Worm (Caenorhabditis elegans) whole organism, late embryonic: ENCODE results near the gene ZK1251.3.

Source experiments
- C38D4.7 ChIP-seq: fragments of 200-800 bp; sonication (Bioruptor generic); optimal IDR thresholded peaks from 2 replicates; lab custom pipeline; 2018; ENCODE audit warnings: mild to moderate bottlenecking, missing genetic modification characterization, moderate library complexity, missing compliant biosample characterization
- F13H6.1 ChIP-seq: sonication (generic microtip); optimal IDR thresholded peaks from 2 replicates; lab custom pipeline; 2016; ENCODE audit warnings: missing genetic modification characterization, missing compliant biosample characterization
- K02D7.2 ChIP-seq: sonication (generic microtip); optimal IDR thresholded peaks from 2 replicates; lab custom pipeline; 2017; ENCODE audit warnings: mild to moderate bottlenecking, missing genetic modification characterization, missing compliant biosample characterization
- T23F11.4 ChIP-seq: fragments of 200-800 bp; sonication (Bioruptor generic); optimal IDR thresholded peaks from 2 replicates; lab custom pipeline; 2018; ENCODE audit warnings: mild to moderate bottlenecking, missing genetic modification characterization, missing compliant biosample characterization
- ahr-1 ChIP-seq: sonication (generic microtip); optimal IDR thresholded peaks from 2 replicates; lab custom pipeline; 2016; ENCODE audit warnings: missing genetic modification characterization, missing compliant biosample characterization
- ama-1 ChIP-seq: fragments of 150-350 bp; optimal IDR thresholded peaks from 2 replicates; lab custom pipeline; 2014
- ceh-14 ChIP-seq: sonication (generic microtip); optimal IDR thresholded peaks from 2 replicates; lab custom pipeline; 2016; ENCODE audit warnings: missing genotype, missing genetic modification characterization, missing compliant biosample characterization
- ceh-18 ChIP-seq: sonication (generic microtip); optimal IDR thresholded peaks from 2 replicates; lab custom pipeline; 2016; ENCODE audit warnings: missing genetic modification characterization, missing compliant biosample characterization
- ceh-24 ChIP-seq: sonication (generic microtip); optimal IDR thresholded peaks from 2 replicates; lab custom pipeline; 2016; ENCODE audit warnings: mild to moderate bottlenecking, missing genetic modification characterization, missing compliant biosample characterization
- ceh-30 ChIP-seq: fragments of 150-350 bp; optimal IDR thresholded peaks from 2 replicates; lab custom pipeline; 2014; ENCODE audit warnings: missing biosample characterization, missing genetic modification characterization
- ceh-31 ChIP-seq: sonication (generic microtip); optimal IDR thresholded peaks from 2 replicates; lab custom pipeline; 2016; ENCODE audit warnings: missing genetic modification characterization, missing compliant biosample characterization
- ceh-34 ChIP-seq: sonication (generic microtip); optimal IDR thresholded peaks from 2 replicates; lab custom pipeline; 2016; ENCODE audit warnings: mild to moderate bottlenecking, missing genetic modification characterization, missing compliant biosample characterization
- ceh-48 ChIP-seq: sonication (generic microtip); optimal IDR thresholded peaks from 2 replicates; lab custom pipeline; 2016; ENCODE audit warnings: missing genetic modification characterization, inconsistent platforms, missing compliant biosample characterization
- che-1 ChIP-seq: sonication (generic microtip); optimal IDR thresholded peaks from 2 replicates; lab custom pipeline; 2016; ENCODE audit warnings: mild to moderate bottlenecking, missing genetic modification characterization, missing compliant biosample characterization
- dve-1 ChIP-seq: sonication (generic microtip); optimal IDR thresholded peaks from 2 replicates; lab custom pipeline; 2017; ENCODE audit warnings: antibody characterized with exemption, mild to moderate bottlenecking, missing genetic modification characterization, missing compliant biosample characterization
- elt-2 ChIP-seq: sonication (generic microtip); optimal IDR thresholded peaks from 2 replicates; lab custom pipeline; 2016; ENCODE audit warnings: missing genetic modification reagents, missing genetic modification characterization, missing compliant biosample characterization
- fax-1 ChIP-seq: sonication (generic microtip); optimal IDR thresholded peaks from 2 replicates; lab custom pipeline; 2016; ENCODE audit warnings: missing genotype, missing genetic modification characterization, missing compliant biosample characterization
- fkh-10 ChIP-seq: fragments of 150-350 bp; optimal IDR thresholded peaks from 2 replicates; lab custom pipeline; 2014; ENCODE audit warnings: missing biosample characterization, missing genetic modification reagents, missing genetic modification characterization
- gmeb-2 ChIP-seq: sonication (generic microtip); optimal IDR thresholded peaks from 2 replicates; lab custom pipeline; 2016; ENCODE audit warnings: missing genetic modification characterization, inconsistent platforms, missing compliant biosample characterization
- hlh-15 ChIP-seq: sonication (generic microtip); optimal IDR thresholded peaks from 2 replicates; lab custom pipeline; 2016; ENCODE audit warnings: missing genetic modification characterization, missing compliant biosample characterization
- hlh-30 ChIP-seq: sonication (generic microtip); optimal IDR thresholded peaks from 2 replicates; lab custom pipeline; 2017; ENCODE audit warnings: antibody characterized with exemption, missing genetic modification characterization, missing compliant biosample characterization; ENCODE audit not compliant: insufficient read depth
- hlh-6 ChIP-seq: sonication (generic microtip); optimal IDR thresholded peaks from 2 replicates; lab custom pipeline; 2016; ENCODE audit warnings: missing genotype, missing genetic modification characterization, missing compliant biosample characterization
- lim-6 ChIP-seq: sonication (generic microtip); optimal IDR thresholded peaks from 2 replicates; lab custom pipeline; 2016; ENCODE audit warnings: missing genetic modification characterization, missing compliant biosample characterization
- madf-2 ChIP-seq: sonication (generic microtip); optimal IDR thresholded peaks from 2 replicates; lab custom pipeline; 2017; ENCODE audit warnings: missing genetic modification characterization, missing compliant biosample characterization
- nhr-11 ChIP-seq: fragments of 150-350 bp; optimal IDR thresholded peaks from 2 replicates; lab custom pipeline; 2014; ENCODE audit warnings: missing biosample characterization, missing genetic modification characterization
- odd-2 ChIP-seq: sonication (generic microtip); optimal IDR thresholded peaks from 2 replicates; lab custom pipeline; 2017; ENCODE audit warnings: antibody characterized with exemption, mild to moderate bottlenecking, missing genetic modification characterization, missing compliant biosample characterization
- pat-9 ChIP-seq: fragments of 200-800 bp; sonication (Bioruptor generic); optimal IDR thresholded peaks from 2 replicates; lab custom pipeline; 2018; ENCODE audit warnings: mild to moderate bottlenecking, missing genetic modification characterization, moderate library complexity, missing compliant biosample characterization
- pha-2 ChIP-seq: sonication (generic microtip); optimal IDR thresholded peaks from 2 replicates; lab custom pipeline; 2017; ENCODE audit warnings: mild to moderate bottlenecking, missing genetic modification characterization, missing compliant biosample characterization
- pha-4 ChIP-seq: fragments of 150-350 bp; optimal IDR thresholded peaks from 2 replicates; lab custom pipeline; 2018; ENCODE audit warnings: missing biosample characterization, missing genetic modification reagents, missing genetic modification characterization
- pros-1 ChIP-seq: fragments of 150-350 bp; optimal IDR thresholded peaks from 2 replicates; lab custom pipeline; 2014; ENCODE audit warnings: missing biosample characterization, missing genetic modification reagents, missing genetic modification characterization
- ref-2 ChIP-seq: sonication (generic microtip); optimal IDR thresholded peaks from 2 replicates; lab custom pipeline; 2016; ENCODE audit warnings: missing genetic modification characterization, missing compliant biosample characterization
- rnt-1 ChIP-seq: sonication (generic microtip); optimal IDR thresholded peaks from 2 replicates; lab custom pipeline; 2016; ENCODE audit warnings: missing genetic modification characterization, missing compliant biosample characterization
- sdc-2 ChIP-seq: sonication (generic microtip); optimal IDR thresholded peaks from 2 replicates; lab custom pipeline; 2016; ENCODE audit warnings: missing genotype, missing genetic modification characterization, missing compliant biosample characterization
- sox-4 ChIP-seq: sonication (generic microtip); optimal IDR thresholded peaks from 2 replicates; lab custom pipeline; 2017; ENCODE audit warnings: mild to moderate bottlenecking, missing genetic modification characterization, inconsistent platforms, missing compliant biosample characterization
- tbx-7 ChIP-seq: sonication (generic microtip); optimal IDR thresholded peaks from 2 replicates; lab custom pipeline; 2016; ENCODE audit warnings: missing genotype, missing genetic modification characterization, missing compliant biosample characterization
- unc-42 ChIP-seq: sonication (generic microtip); optimal IDR thresholded peaks from 2 replicates; lab custom pipeline; 2016; ENCODE audit warnings: missing genotype, missing genetic modification characterization, missing compliant biosample characterization
- unc-55 ChIP-seq: sonication (generic microtip); optimal IDR thresholded peaks from 2 replicates; lab custom pipeline; 2017; ENCODE audit warnings: missing biosample characterization, missing genetic modification reagents, missing genetic modification characterization
- unc-86 ChIP-seq: sonication (generic microtip); optimal IDR thresholded peaks from 2 replicates; lab custom pipeline; 2016; ENCODE audit warnings: missing genetic modification characterization, missing compliant biosample characterization
- zip-5 ChIP-seq: sonication (generic microtip); optimal IDR thresholded peaks from 2 replicates; lab custom pipeline; 2016; ENCODE audit warnings: missing genetic modification characterization, missing compliant biosample characterization
- ztf-16 ChIP-seq: sonication (generic microtip); optimal IDR thresholded peaks from 2 replicates; lab custom pipeline; 2017; ENCODE audit warnings: missing genetic modification characterization, missing compliant biosample characterization

The ZK1251.3 gene

ce11 chrIV:9676535-9676934 is 6.9 kb upstream of the ZK1251.3 start:
- TF ChIP-seq F13H6.1 (no peak), pros-1 (no peak), fkh-10 (GFP tag; lab: Kevin White, UChicago) (no peak), elt-2 (tag; lab: Kevin White, UChicago) (peak; percentile 34), ztf-16 (no peak), rnt-1 (tag; lab: Kevin White, UChicago) (no peak), T23F11.4 (GFP tag; lab: Kevin White, UChicago) (no peak)
- TF ChIP-seq, all 69 proteins: peak for 1

DNA sequence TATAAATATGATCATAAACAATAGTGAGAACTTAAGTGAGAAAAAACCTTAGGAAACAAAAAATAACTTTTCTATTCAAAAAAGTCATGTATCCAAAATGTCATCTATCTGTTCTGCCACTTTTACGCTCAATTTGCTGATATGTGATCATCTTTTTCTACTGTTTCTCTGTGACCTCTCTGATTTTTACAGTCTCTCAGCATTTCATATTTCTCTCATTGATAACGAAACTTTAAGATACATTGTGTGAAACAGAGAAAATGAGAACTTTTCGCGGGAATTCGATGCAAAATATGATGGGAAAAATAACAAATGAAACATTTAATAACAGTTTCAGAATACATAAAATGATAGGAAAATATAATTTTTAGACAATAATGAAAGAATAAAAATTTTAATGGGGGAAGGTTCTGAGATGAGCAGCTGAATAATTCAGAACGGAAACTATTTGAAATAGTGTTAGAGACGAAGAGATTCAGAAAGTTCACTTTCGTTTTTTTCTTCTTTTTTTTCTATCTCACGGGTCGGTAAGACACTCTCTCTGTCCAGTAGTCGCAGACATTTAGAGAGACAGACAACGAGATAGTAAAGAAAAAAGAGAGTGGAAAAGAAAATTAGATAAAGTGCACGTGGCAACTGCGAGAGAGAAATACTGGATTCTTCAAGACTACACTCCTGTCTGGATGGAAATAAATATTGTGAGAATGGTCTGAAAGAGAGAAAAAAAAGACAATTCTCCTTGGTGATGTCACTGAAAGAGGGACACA is 6.0 kb upstream of the ZK1251.3 start:
- TF ChIP-seq ceh-18 (tag; lab: Kevin White, UChicago) (peak; percentile 7), ceh-24 (tag; lab: Kevin White, UChicago) (no peak), hlh-6 (tag; lab: Kevin White, UChicago) (no peak), ref-2 (tag; lab: Kevin White, UChicago) (no peak), tbx-7 (no peak), hlh-15 (tag; lab: Kevin White, UChicago) (no peak), ceh-31 (tag; lab: Kevin White, UChicago) (peak; percentile 53), zip-5 (tag; lab: Kevin White, UChicago) (no peak), C38D4.7 (GFP tag; lab: Kevin White, UChicago) (no peak), lim-6 (tag; lab: Kevin White, UChicago) (no peak), hlh-30 (peak; percentile 45), unc-42 (tag; lab: Kevin White, UChicago) (peak; percentile 88), nhr-11 (no peak), K02D7.2 (tag; lab: Kevin White, UChicago) (no peak), ceh-34 (tag; lab: Kevin White, UChicago) (no peak), pat-9 (no peak), fkh-10 (GFP tag; lab: Kevin White, UChicago) (no peak), pha-4 (tag; lab: Kevin White, UChicago) (no peak), elt-2 (tag; lab: Kevin White, UChicago) (peak; percentile 71)

DNA sequence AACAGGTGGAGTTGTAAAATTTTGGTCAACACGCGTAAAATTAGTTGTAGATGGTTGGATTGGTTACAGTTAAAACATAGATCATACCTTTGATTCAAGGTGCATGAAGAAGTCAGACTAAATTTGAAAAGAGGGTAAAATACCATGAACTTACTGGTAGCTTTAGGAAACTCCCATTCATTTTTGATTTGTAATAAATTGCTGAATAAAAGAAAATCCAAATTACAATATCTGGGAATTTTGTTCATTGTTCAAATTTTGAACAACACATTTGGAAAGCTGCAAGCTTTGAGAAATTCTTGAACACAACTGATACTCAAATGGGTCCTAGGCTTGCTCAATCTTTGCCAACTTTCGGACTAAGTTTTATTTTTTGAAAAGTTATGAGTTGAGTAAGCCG is 5.5 kb upstream of the ZK1251.3 start:
- TF ChIP-seq ceh-48 = no peak
- TF ChIP-seq nhr-11 = no peak
- no peak for TF ChIP-seq sdc-2 (tag; lab: Kevin White, UChicago)
- no peak for TF ChIP-seq unc-42 (tag; lab: Kevin White, UChicago)
- no peak for TF ChIP-seq pha-2 (tag; lab: Kevin White, UChicago)
- TF ChIP-seq unc-86 (tag; lab: Kevin White, UChicago) = no peak
- no peak for TF ChIP-seq ceh-14 (tag; lab: Kevin White, UChicago)
- no peak for TF ChIP-seq rnt-1 (tag; lab: Kevin White, UChicago)
- no peak for TF ChIP-seq odd-2
- no peak for TF ChIP-seq fax-1 (tag; lab: Kevin White, UChicago)
- no peak for TF ChIP-seq ceh-30
- TF ChIP-seq che-1 (tag; lab: Kevin White, UChicago) = no peak
- TF ChIP-seq gmeb-2 (tag; lab: Kevin White, UChicago) = no peak
- TF ChIP-seq unc-55 (GFP tag; lab: Kevin White, UChicago) = no peak
- no peak for TF ChIP-seq K02D7.2 (tag; lab: Kevin White, UChicago)
- no peak for TF ChIP-seq madf-2 (tag; lab: Kevin White, UChicago)
- no peak for TF ChIP-seq ama-1 (lab: Kevin White, UChicago)
- TF ChIP-seq pat-9 = no peak
- no peak for TF ChIP-seq ahr-1

- TF ChIP-seq dve-1 (tag; lab: Kevin White, UChicago) (no peak), elt-2 (tag; lab: Kevin White, UChicago) (peak; percentile 86), ztf-16 (no peak), sox-4 (no peak), fkh-10 (GFP tag; lab: Kevin White, UChicago) (no peak)
These were observed 4.2 kb upstream of the ZK1251.3 start for ce11 chrIV:9679296-9679695.
